Worm (Caenorhabditis elegans) whole organism, L4/young adult: Measurements from ENCODE around the gene F18C5.9.

Experiments
- W03F9.2 ChIP-seq: fragments of 150-350 bp; optimal IDR thresholded peaks from 2 replicates; lab custom pipeline; 2014; ENCODE audit warnings: missing biosample characterization, missing genetic modification characterization
- dao-5 ChIP-seq: sonication (generic microtip); optimal IDR thresholded peaks from 2 replicates; lab custom pipeline; 2016; ENCODE audit warnings: missing genotype, missing genetic modification characterization, moderate library complexity, missing compliant biosample characterization
- him-1 ChIP-seq: sonication (generic microtip); optimal IDR thresholded peaks from 2 replicates; lab custom pipeline; 2016; ENCODE audit warnings: missing genotype, missing genetic modification reagents, missing genetic modification characterization, missing compliant biosample characterization

Gene F18C5.9

DNA sequence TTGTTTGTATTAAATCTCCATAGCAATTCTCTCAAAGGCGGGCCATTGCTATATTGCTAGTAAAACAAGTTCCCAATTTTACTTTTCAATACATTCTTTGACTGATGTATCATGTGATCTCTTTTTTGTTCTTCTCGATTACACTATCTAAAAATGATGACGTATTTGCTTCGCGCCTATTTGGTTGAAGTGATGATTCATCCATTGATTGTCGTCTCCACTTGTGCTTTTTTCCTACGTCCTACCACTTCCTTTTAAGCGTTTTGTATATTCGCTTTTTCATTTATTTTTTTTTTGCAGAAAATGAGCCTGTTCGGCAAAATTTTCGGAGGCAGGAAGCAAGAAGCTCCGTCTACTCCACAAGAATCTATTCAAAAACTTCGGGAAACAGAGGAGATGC is 22.5 kb downstream of the F18C5.9 start, which contains the start of gene vps-32.1:
Gene vps-32.1, plus strand, starts transcription at position 301 of the 400 bp plus-strand sequence.
- no peak for TF ChIP-seq W03F9.2 (tag; lab: Kevin White, UChicago)
- TF ChIP-seq him-1 (tag; lab: Kevin White, UChicago), result no peak
- TF ChIP-seq dao-5, result no peak

- TF ChIP-seq dao-5 (no peak), W03F9.2 (tag; lab: Kevin White, UChicago) (no peak), him-1 (tag; lab: Kevin White, UChicago) (no peak)
These were observed 24.1 kb downstream of the F18C5.9 start for ce11 chrII:6591000-6591399.

DNA sequence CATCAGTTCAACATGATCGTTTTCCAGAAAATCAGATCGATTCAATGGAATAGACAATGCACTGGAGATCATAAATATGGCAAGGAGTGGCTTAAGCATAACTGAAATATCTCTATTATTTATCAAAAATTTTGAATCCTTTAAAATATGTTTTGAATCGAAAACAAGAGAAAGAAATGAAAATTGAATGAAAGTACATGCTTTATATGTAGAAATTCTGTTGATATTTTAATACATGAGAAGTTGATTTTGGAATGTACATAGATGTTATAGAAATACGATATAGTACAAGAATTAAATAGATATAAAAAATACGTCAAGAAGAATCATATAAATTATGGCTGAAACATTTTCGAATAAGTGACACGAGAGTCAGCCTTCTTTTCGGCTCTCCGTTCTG is 25.3 kb downstream of the F18C5.9 start, which contains the start of gene C56C10.9:
Gene C56C10.9, minus strand, starts transcription at position 101 of the 400 bp plus-strand sequence.
- TF ChIP-seq him-1 (tag; lab: Kevin White, UChicago) (no peak), W03F9.2 (tag; lab: Kevin White, UChicago) (no peak), dao-5 (no peak)

DNA sequence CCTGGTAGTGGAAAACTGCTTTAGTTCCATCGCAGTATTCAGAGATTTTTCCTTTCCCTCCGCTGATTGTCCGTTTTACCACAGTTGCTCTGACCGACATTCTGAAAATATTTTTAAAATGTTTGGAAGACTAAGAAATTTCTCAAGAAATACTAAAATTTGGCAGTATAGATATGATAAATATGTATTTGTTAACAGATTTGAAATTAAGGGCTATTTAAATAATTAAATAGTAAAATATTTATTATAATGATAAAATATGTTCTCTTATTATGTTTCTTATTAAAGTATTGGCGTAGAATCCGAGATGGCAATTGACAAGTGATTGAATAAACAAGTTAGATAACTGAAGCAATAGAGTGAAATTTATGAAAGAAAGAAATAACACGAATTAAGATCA is 27.2 kb downstream of the F18C5.9 start, which contains the start of gene aipr-1:
Gene aipr-1, minus strand, starts transcription at position 101 of the 400 bp plus-strand sequence.
- TF ChIP-seq W03F9.2 (tag; lab: Kevin White, UChicago) (no peak), him-1 (tag; lab: Kevin White, UChicago) (no peak), dao-5 (no peak)

DNA sequence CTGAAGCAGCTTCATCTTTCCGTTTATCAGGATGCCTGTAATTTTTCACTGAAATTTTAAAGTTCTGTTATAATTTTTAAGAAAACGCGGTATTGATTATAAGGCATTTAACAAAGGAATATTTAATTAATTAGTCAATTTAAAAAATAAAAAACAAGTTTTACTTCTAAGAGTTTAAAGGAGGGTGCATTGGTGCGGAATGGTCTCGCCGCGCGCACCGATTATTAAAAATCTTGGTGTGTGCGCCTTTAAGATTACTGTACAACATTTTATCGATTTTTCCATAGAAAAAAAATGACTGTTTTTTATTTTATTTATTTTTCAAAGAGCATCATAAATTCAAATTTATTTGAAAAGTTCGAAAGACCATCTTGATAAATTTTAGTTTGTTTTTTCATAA is 30.6 kb downstream of the F18C5.9 start:
- TF ChIP-seq dao-5, result no peak
- no peak for TF ChIP-seq W03F9.2 (tag; lab: Kevin White, UChicago)
- no peak for TF ChIP-seq him-1 (tag; lab: Kevin White, UChicago)

DNA sequence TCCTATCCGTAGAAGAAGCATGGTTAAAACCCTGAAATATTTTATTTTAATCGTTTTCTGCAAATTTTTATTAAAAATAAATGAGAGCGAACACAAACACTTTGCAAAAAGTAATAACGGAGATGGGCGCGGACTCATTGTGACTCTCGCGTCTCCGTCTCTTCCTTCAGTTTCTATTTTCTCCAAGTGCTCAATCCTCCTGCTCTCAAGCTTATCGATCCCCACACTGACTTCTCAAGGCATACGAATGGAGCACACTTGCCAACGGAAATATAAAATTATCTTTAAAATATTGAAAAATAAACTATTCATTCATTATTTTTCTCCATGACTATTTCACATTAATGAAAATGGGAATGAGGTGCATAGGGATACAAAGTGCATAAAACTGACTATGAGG is 31.1 kb downstream of the F18C5.9 start, which contains the start of gene dnj-8:
Gene dnj-8, minus strand, starts transcription at position 31 of the 400 bp plus-strand sequence.
- TF ChIP-seq W03F9.2 (tag; lab: Kevin White, UChicago) (no peak), him-1 (tag; lab: Kevin White, UChicago) (no peak), dao-5 (no peak)

DNA sequence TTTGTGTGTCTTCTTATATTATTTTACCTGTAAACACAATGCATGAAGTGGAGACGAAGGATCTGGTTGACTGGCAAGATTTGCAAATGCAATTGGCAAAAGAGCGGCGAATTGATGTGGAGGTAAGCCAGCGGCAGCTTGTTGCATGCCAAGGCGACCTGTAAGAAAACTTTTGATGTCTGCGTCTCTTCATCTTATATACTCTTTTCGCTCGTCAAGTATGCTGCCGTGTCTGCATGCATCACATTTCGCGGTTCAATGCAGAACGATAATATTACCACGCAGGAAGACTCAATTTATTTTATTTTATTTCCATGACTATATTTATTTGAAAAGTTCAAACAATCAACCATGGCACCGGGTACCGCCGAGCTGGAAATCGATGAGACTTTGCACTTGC is 34.0 kb downstream of the F18C5.9 start, which contains the start of gene vps-33.2:
Gene vps-33.2, plus strand, starts transcription at position 244 of the 400 bp plus-strand sequence.
- no peak for TF ChIP-seq W03F9.2 (tag; lab: Kevin White, UChicago)
- TF ChIP-seq him-1 (tag; lab: Kevin White, UChicago), result no peak
- TF ChIP-seq dao-5, result no peak

DNA sequence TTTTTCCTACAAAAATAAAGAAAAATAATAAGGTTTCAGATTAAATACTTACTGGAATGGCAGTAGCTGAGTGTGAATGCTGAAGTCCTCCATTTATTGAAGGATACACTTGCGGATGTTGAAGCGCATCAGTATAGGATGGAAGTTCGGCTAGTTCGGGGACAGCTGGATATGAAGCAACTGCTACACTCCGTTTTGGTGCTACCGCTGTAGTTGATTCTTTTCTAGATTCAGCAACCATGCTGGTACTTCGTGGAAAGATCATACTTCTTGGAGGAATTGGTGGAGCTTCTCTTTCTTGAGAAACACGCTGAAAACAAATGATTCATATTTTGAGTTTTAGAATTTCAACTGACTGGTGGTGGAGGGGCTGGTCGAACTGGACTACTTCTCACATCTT is 41.7 kb downstream of the F18C5.9 start:
- TF ChIP-seq him-1 (tag; lab: Kevin White, UChicago) (no peak), W03F9.2 (tag; lab: Kevin White, UChicago) (no peak), dao-5 (no peak)

DNA sequence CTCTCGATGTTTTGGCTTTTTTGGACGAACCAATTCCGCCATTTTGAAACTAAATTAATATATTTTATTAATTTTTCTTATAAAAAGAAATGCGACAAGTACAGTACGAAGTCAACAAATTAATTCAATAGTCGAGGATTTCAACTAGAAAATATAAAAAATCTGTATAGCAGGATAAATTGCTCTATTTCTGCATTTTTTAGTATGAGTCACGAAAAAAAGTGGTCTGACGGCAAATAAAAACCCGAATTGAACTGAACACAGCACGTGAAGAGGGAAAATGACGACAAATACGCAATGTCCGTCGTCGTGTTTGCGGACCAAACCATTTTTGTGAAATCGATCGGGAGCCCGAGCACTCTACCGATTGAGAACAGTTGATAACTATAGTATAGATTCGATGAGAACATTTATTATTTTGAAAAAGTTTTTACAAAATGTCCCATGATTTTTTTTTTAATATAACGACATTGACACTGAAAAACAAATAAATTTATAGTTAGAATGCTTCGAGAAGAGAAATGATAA is 42.4 kb downstream of the F18C5.9 start, which contains the start of gene epg-5:
Gene epg-5, minus strand, starts transcription at position 51 of the 528 bp plus-strand sequence.
- TF ChIP-seq W03F9.2 (tag; lab: Kevin White, UChicago), result no peak
- TF ChIP-seq dao-5, result no peak
- no peak for TF ChIP-seq him-1 (tag; lab: Kevin White, UChicago)

- TF ChIP-seq W03F9.2 (tag; lab: Kevin White, UChicago) (no peak), him-1 (tag; lab: Kevin White, UChicago) (no peak), dao-5 (no peak)
These were observed 43.3 kb downstream of the F18C5.9 start for ce11 chrII:6610262-6610661.

ce11 chrII:6612544-6612943 is 45.6 kb downstream of the F18C5.9 start:
- TF ChIP-seq him-1 (tag; lab: Kevin White, UChicago) (no peak), W03F9.2 (tag; lab: Kevin White, UChicago) (no peak), dao-5 (no peak)

DNA sequence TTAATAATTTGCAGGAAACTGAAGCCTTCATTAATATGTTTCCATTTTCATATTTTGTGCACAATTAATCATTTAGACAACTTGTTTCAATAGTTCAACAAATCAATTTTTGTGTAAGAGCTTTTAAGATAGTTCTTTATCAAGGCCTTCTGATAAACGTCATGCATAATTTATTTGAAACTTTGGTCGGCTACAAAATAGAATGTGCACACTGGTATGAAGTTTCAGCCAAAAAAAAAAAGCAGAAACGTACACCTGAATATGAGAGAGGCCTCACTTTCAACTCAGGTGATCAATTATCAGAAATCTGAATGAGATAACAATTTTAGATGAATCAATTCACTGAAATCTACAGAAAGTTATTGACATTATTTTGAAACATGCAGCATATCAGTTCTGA is 47.6 kb downstream of the F18C5.9 start:
- TF ChIP-seq W03F9.2 (tag; lab: Kevin White, UChicago) (no peak), dao-5 (no peak), him-1 (tag; lab: Kevin White, UChicago) (no peak)

- TF ChIP-seq dao-5 (no peak), W03F9.2 (tag; lab: Kevin White, UChicago) (no peak), him-1 (tag; lab: Kevin White, UChicago) (no peak)
These were observed 48.5 kb downstream of the F18C5.9 start for ce11 chrII:6615232-6616029.

DNA sequence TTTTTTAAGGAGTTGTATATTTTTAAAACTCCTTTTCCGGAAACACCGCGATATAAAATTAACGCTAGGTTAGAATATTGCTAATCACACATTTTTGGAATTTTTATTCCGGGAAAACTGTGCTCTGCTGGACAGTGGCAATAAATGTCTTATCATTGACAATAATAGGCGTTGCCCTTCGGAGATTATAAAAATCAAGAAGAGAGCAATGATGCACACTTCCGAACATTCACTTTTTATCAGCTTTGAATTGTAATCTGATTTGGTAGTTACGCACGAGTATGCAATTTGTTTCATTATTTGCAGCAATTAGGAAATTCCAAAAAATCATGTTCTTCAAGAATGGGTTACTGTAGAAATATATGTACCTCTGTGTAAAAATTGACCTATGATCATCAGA is 49.2 kb downstream of the F18C5.9 start:
- TF ChIP-seq dao-5, result no peak
- no peak for TF ChIP-seq W03F9.2 (tag; lab: Kevin White, UChicago)
- TF ChIP-seq him-1 (tag; lab: Kevin White, UChicago), result no peak
